Fruit fly (Drosophila melanogaster): ENCODE measurements around the gene CG13996.

Gene CG13996

DNA sequence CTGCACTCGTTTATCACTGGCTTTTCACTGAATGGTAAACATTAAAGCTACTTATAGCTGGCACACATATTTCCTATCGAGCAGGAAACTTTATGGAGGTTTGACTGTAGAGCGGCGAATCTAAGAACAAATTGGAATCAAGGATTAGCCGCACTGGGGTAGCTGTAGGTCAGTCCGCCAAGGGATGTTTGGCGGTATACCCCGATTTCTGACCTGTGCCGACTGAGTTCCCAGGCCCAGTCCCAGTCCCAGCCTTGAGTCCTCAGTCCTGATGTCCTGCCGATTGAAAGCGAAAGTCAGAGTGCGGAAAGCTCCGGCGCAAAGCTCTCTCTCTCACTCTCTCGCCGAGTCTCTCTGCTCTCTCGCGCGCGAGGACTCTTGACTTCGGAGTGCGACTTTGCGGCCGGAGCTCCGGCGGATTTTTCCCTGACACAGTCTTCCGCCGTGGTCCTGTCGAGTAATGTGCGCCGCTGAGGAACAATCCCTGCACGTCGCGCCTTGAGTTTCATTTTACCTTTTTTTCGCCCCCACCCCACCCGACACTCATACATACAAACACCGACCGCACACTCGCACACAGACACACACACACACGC is 33.3 kb downstream of the CG13996 start, which contains the start of gene CG13995:
Gene CG13995 (plus strand): TSS at position 429 of the 596 bp plus-strand sequence.
- no peak for TF ChIP-seq brk (GFP tag; optimal IDR thresholded peaks at IDR 0.05)
- TF ChIP-seq Dif (GFP tag; optimal IDR thresholded peaks at IDR 0.05; ENCODE audit: partially characterized antibody) = peak; percentile 33

DNA sequence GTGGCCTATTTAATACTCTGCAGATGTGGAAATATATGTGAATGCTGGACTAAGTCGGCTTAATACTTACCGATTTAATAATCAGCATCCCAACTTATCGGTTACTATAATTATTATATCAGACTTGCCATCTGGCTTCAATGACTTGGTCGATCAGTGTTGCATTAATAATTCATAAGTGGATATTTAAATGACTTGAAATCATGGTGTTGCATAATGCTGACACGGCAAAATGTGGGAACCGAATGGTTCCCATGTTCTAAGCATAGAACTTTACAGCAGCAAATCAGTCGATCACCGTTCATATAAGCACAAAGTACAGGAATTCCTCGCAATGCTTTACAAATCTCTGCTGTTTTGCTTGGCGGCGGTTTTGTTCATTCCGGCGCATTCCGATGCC is 39.6 kb downstream of the CG13996 start, which contains the start of gene CG34180:
Gene CG34180 (plus strand): TSS at position 301 of the 400 bp plus-strand sequence.
- no peak for TF ChIP-seq Mio (GFP tag; optimal IDR thresholded peaks at IDR 0.05)
- TF ChIP-seq CG9705 (GFP tag; optimal IDR thresholded peaks at IDR 0.05) = no peak
- no peak for TF ChIP-seq fru (GFP tag; optimal IDR thresholded peaks at IDR 0.05)
- no peak for TF ChIP-seq pan (optimal IDR thresholded peaks at IDR 0.05)
- no peak for TF ChIP-seq Dfd (GFP tag; optimal IDR thresholded peaks at IDR 0.05)
- TF ChIP-seq lola (GFP tag; optimal IDR thresholded peaks at IDR 0.05) = no peak
- TF ChIP-seq OdsH (GFP tag; optimal IDR thresholded peaks at IDR 0.05) = no peak
- TF ChIP-seq Sp1 (GFP tag; optimal IDR thresholded peaks at IDR 0.05) = no peak
- no peak for TF ChIP-seq ey (GFP tag; optimal IDR thresholded peaks at IDR 0.05)
- TF ChIP-seq Dif (GFP tag; optimal IDR thresholded peaks at IDR 0.05; ENCODE audit: partially characterized antibody) = no peak
- no peak for TF ChIP-seq GATAd (GFP tag; optimal IDR thresholded peaks at IDR 0.05)
- TF ChIP-seq sv (GFP tag; optimal IDR thresholded peaks at IDR 0.05) = no peak

DNA sequence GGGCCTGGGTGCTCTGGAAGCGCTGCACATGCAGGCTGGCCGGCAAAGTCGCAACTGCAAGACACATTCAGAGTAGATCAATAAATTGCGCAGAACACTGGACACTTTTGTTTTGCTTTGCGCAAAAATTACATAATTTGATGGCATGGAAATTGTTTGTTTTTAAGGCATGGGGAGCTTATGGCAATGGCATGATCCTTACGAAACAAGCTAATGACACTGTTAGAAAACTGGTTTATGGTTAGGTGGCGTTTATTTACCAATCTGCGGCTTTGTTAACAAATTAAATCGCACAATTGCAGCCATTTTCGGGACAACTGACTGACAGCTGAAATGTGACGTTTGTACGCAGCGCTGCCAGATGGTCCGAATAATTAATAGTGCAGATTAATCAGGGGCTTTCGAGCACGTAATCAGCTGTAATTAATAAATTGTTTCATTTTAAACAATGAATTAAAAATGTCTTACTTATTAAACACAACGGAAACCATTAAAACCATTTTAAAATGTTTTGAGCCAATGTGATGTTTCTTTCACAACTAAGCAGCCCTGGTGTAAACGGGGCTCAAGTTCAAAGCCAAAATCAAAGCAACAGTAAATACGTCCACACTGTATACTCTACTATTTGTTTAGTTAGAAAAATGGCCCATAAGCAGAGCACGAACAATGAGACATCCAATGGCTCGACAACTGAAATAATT is 41.9 kb downstream of the CG13996 start, which contains the start of the genes ND-51 and CG13994:
Gene ND-51 (minus strand): TSS at position 376 of the 701 bp plus-strand sequence.
Gene CG13994 (plus strand): TSS at position 608 of the 701 bp plus-strand sequence.
- TF ChIP-seq usp (GFP tag; optimal IDR thresholded peaks at IDR 0.05) (no peak), pan (optimal IDR thresholded peaks at IDR 0.05) (no peak), Hr78 (GFP tag; optimal IDR thresholded peaks at IDR 0.05) (peak; percentile 3), ey (GFP tag; optimal IDR thresholded peaks at IDR 0.05) (peak; percentile 64), h (GFP tag; optimal IDR thresholded peaks at IDR 0.05) (peak; percentile 84), Sp1 (GFP tag; optimal IDR thresholded peaks at IDR 0.05) (peak; percentile 66), dl (GFP tag; optimal IDR thresholded peaks at IDR 0.05; ENCODE audit: insufficient read depth in 1 of 2, partially characterized antibody in 2 of 2) (no peak), CG9705 (GFP tag; optimal IDR thresholded peaks at IDR 0.05) (peak; percentile 71), Rel (GFP tag; optimal IDR thresholded peaks at IDR 0.05) (no peak), Rel (tag; optimal IDR thresholded peaks at IDR 0.05) (peak; percentile 66), CrebA (GFP tag; optimal IDR thresholded peaks at IDR 0.05; ENCODE audit: borderline replicate concordance) (no peak), Vsx2 (GFP tag; optimal IDR thresholded peaks at IDR 0.05; ENCODE audit: partially characterized antibody) (no peak), fru (GFP tag; optimal IDR thresholded peaks at IDR 0.05) (peak; percentile 81), Hnf4 (GFP tag; optimal IDR thresholded peaks at IDR 0.05) (no peak), CG32264 (GFP tag; optimal IDR thresholded peaks at IDR 0.05) (peak; percentile 53), lola (GFP tag; optimal IDR thresholded peaks at IDR 0.05) (no peak), Mio (GFP tag; optimal IDR thresholded peaks at IDR 0.05) (no peak), dsf (GFP tag; optimal IDR thresholded peaks at IDR 0.05; ENCODE audit: borderline replicate concordance) (no peak), Myc (optimal IDR thresholded peaks at IDR 0.05) (no peak), foxo (GFP tag; optimal IDR thresholded peaks at IDR 0.05) (peak in 1 of 2 experiments; percentile 87), Dif (GFP tag; optimal IDR thresholded peaks at IDR 0.05; ENCODE audit: partially characterized antibody) (no peak), rgr (GFP tag; optimal IDR thresholded peaks at IDR 0.05) (peak; percentile 81), jim (GFP tag; optimal IDR thresholded peaks at IDR 0.05) (no peak), woc (GFP tag; optimal IDR thresholded peaks at IDR 0.05) (peak; percentile 83), sv (GFP tag; optimal IDR thresholded peaks at IDR 0.05) (peak; percentile 50), dmrt93B (GFP tag; optimal IDR thresholded peaks at IDR 0.05) (peak; percentile 63), N (GFP tag; optimal IDR thresholded peaks at IDR 0.05) (peak; percentile 63), Abd-B (GFP tag; optimal IDR thresholded peaks at IDR 0.05) (no peak), GATAd (GFP tag; optimal IDR thresholded peaks at IDR 0.05) (no peak), tai (GFP tag; optimal IDR thresholded peaks at IDR 0.05) (no peak), Jra (GFP tag; optimal IDR thresholded peaks at IDR 0.05) (no peak), OdsH (GFP tag; optimal IDR thresholded peaks at IDR 0.05) (peak; percentile 3), psq (GFP tag; optimal IDR thresholded peaks at IDR 0.05) (peak; percentile 51), brk (GFP tag; optimal IDR thresholded peaks at IDR 0.05) (no peak), sage (GFP tag; optimal IDR thresholded peaks at IDR 0.05) (no peak), br (GFP tag; optimal IDR thresholded peaks at IDR 0.05) (no peak), Dfd (GFP tag; optimal IDR thresholded peaks at IDR 0.05) (no peak), Hr83 (GFP tag; optimal IDR thresholded peaks at IDR 0.05; ENCODE audit: poor library complexity, severe bottlenecking) (peak; percentile 58), HLH106 (tag; optimal IDR thresholded peaks at IDR 0.05) (peak; percentile 82)
